Fruit fly (Drosophila melanogaster) S2 (cell line): ENCODE results near the gene Uggt.

Source experiments
- CG8478 ChIP-seq: fragments of >200 bp; optimal IDR thresholded peaks from 2 replicates; lab custom pipeline; 2018
- CTCF ChIP-seq, 2 experiments: fragments of >200 bp; optimal IDR thresholded peaks; 2 replicates each; lab custom pipeline; 2018

dm6 chr3L:18867521-18867920 lies 5.0 kb upstream of the Uggt start, which contains the start of gene Dysb:
- TF ChIP-seq CTCF (optimal IDR thresholded peaks at IDR 0.05; lab: Kevin White, UChicago) = no peak
- TF ChIP-seq CG8478 = no peak
